Worm (Caenorhabditis elegans): Measurements from ENCODE around the gene unc-16.
A peak's percentile ranks its signal among the peaks of the same experiment; 100 is the strongest.

The unc-16 gene

DNA sequence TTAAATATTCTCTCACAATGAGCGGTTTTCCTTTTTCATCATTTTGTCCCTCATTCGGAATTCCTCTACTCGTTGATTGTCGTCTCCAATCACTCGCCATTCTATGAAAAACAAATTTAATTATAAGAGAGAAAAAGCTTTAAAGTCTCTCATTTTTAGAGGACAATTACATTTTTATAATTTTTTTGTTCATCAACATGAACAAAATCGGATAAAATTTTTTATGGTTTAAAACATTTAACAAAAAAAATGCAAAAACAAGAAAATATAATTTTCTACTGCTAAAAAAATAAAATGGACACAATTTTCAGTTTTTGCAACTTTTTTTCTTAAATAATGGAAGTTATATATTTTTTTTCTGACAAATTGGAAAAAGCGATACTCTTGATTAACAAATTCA, 29.9 kb upstream of the unc-16 start, which contains the start of gene F55H2.7:
F55H2.7 (minus strand) TSS at position 101 of the 400 bp plus-strand sequence.
- TF ChIP-seq cebp-2 (GFP tag; IDR thresholded peaks at IDR 0.05) = no peak
- TF ChIP-seq C06A6.2 (GFP tag; conservative IDR thresholded peaks at IDR 0.05) = no peak
- peak; percentile 8 for TF ChIP-seq snpc-3.4 (tag; optimal IDR thresholded peaks at IDR 0.05)
- no peak for TF ChIP-seq nhr-27 (tag; optimal IDR thresholded peaks at IDR 0.05)
- TF ChIP-seq pha-4 (tag; optimal IDR thresholded peaks at IDR 0.05) = no peak
- no peak for TF ChIP-seq lsl-1 (GFP tag; optimal IDR thresholded peaks at IDR 0.05)
- TF ChIP-seq tbx-9 (tag; optimal IDR thresholded peaks at IDR 0.05; ENCODE audit: borderline replicate concordance) = no peak
- TF ChIP-seq aptf-2 (GFP tag; conservative IDR thresholded peaks at IDR 0.05) = no peak

DNA sequence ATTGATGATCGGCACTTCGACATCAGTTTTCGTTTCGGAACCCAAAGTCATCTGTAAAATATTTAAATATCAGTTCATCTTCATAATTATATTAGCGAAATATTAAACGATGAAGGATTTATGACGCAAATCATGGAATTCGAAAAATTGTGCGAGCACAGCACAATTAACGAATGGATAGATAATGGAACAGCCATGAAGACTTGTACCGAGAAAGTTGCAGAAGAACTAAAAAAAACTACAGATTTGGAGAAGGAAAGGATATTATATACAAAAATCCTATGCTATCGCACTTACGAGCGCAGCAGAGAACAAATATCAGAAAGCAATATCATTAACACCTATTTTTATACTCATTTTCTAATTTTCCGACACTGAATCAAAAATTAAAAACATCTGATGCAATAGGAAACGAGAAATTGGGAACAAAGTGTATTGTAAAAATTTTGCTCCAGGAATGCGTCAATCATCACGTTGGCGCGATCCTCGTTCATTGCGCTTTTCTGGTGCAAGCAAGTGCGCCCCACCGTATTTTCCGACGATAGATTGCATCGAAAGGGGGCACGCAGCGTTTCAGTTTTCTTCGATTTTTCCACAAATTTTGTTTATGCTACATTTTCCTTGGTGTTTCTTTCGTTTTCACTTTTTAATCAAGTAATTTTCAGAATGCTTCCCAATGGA, 24.5 kb upstream of the unc-16 start, which contains the start of the genes clu-1 and prp-40:
clu-1 (minus strand) TSS at position 51 of the 681 bp plus-strand sequence.
prp-40 (plus strand) TSS at position 666 of the 681 bp plus-strand sequence.
- TF ChIP-seq snpc-1.1 (tag; optimal IDR thresholded peaks at IDR 0.05; ENCODE audit: insufficient read depth) (peak; percentile 3), cebp-2 (GFP tag; IDR thresholded peaks at IDR 0.05) (no peak), T07F8.4 (tag; optimal IDR thresholded peaks at IDR 0.05) (no peak), nfyb-1 (GFP tag; IDR thresholded peaks at IDR 0.05) (peak; percentile 88), F49E8.2 (tag; optimal IDR thresholded peaks at IDR 0.05; ENCODE audit: insufficient read depth) (peak; percentile 32), hmg-20 (GFP tag; IDR thresholded peaks at IDR 0.05) (peak; percentile 64; the same call in 1 of the 2 replicates), repo-1 (tag; optimal IDR thresholded peaks at IDR 0.05) (peak; percentile 44), xnd-1 (tag; optimal IDR thresholded peaks at IDR 0.05) (peak; percentile 24), him-1 (tag; optimal IDR thresholded peaks at IDR 0.05) (peak; percentile 27), K12H6.12 (tag; optimal IDR thresholded peaks at IDR 0.05) (peak; percentile 70), ceh-40 (GFP tag; IDR thresholded peaks at IDR 0.05) (no peak), tbp1 (GFP tag; optimal IDR thresholded peaks at IDR 0.05) (peak; percentile 58), F23B12.7 (tag; optimal IDR thresholded peaks at IDR 0.05; ENCODE audit: insufficient read depth) (peak; percentile 90), ccch-3 (GFP tag; optimal IDR thresholded peaks at IDR 0.05) (no peak), attf-3 (GFP tag; conservative IDR thresholded peaks at IDR 0.05) (peak; percentile 56; the same call in 1 of the 2 replicates), somi-1 (GFP tag; optimal IDR thresholded peaks at IDR 0.05) (no peak), atf-7 (tag; optimal IDR thresholded peaks at IDR 0.05) (peak; percentile 39), efl-1 (GFP tag; optimal IDR thresholded peaks at IDR 0.05) (peak; percentile 54), dox-1 (GFP tag; IDR thresholded peaks at IDR 0.05) (peak; percentile 94), attf-5 (GFP tag; optimal IDR thresholded peaks at IDR 0.05) (peak; percentile 94), zim-3 (tag; optimal IDR thresholded peaks at IDR 0.05) (no peak), snpc-3.4 (tag; optimal IDR thresholded peaks at IDR 0.05) (no peak), let-607 (tag; optimal IDR thresholded peaks at IDR 0.05) (peak in 1 of 2 experiments; percentile 54), unc-130 (GFP tag; optimal IDR thresholded peaks at IDR 0.05) (peak; percentile 39), madf-8 (GFP tag; conservative IDR thresholded peaks at IDR 0.05) (peak; percentile 45), sptf-2 (GFP tag; optimal IDR thresholded peaks at IDR 0.05) (peak; percentile 13), rec-8 (tag; optimal IDR thresholded peaks at IDR 0.05) (no peak), lsl-1 (GFP tag; optimal IDR thresholded peaks at IDR 0.05) (peak; percentile 72), hsf-1 (GFP tag; IDR thresholded peaks at IDR 0.05) (peak; percentile 35; the same call in 1 of the 2 replicates), ztf-26 (tag; optimal IDR thresholded peaks at IDR 0.05) (peak; percentile 40), madf-3 (GFP tag; IDR thresholded peaks at IDR 0.05) (no peak), B0336.3 (GFP tag; IDR thresholded peaks at IDR 0.05) (peak; percentile 80), nhr-90 (tag; optimal IDR thresholded peaks at IDR 0.05) (no peak), ekl-4 (GFP tag; IDR thresholded peaks at IDR 0.05) (peak; percentile 85), rcor-1 (GFP tag; IDR thresholded peaks at IDR 0.05) (peak; percentile 70), snpc-1.3 (tag; optimal IDR thresholded peaks at IDR 0.05; ENCODE audit: insufficient read depth) (peak; percentile 76), unc-62 (GFP tag; optimal IDR thresholded peaks at IDR 0.05) (no peak), pha-4 (tag; optimal IDR thresholded peaks at IDR 0.05) (no peak), Y53G8AR.9 (GFP tag; conservative IDR thresholded peaks at IDR 0.05) (peak; percentile 80; the same call in 1 of the 2 replicates)

All from whole organism, young adult.